Fruit fly (Drosophila melanogaster) whole organism, wandering third instar larva: ENCODE results near the gene CG42729.

Source experiments
- Abd-B ChIP-seq: fragments of >200 bp; optimal IDR thresholded peaks from 2 replicates; lab custom pipeline; 2017; ENCODE audit warnings: missing biosample characterization, missing genetic modification characterization
- CG9705 ChIP-seq: fragments of 200-800 bp; sonication (Bioruptor generic); optimal IDR thresholded peaks from 2 replicates; lab custom pipeline; 2018; ENCODE audit warnings: missing biosample characterization, mild to moderate bottlenecking, missing genetic modification characterization
- CrebA ChIP-seq: fragments of 200-800 bp; sonication (Bioruptor generic); optimal IDR thresholded peaks from 2 replicates; lab custom pipeline; 2016; ENCODE audit warnings: missing biosample characterization, mild to moderate bottlenecking, missing genetic modification characterization, borderline replicate concordance
- Dfd ChIP-seq: fragments of >200 bp; optimal IDR thresholded peaks from 2 replicates; lab custom pipeline; 2017; ENCODE audit warnings: missing biosample characterization, missing genetic modification characterization
- Dif ChIP-seq: fragments of 200-275, 200-300 bp; sonication (Bioruptor generic); optimal IDR thresholded peaks from 2 replicates; lab custom pipeline; 2018; ENCODE audit warnings: missing biosample characterization, missing genetic modification characterization; ENCODE audit not compliant: partially characterized antibody
- HLH106 ChIP-seq: fragments of 200-800 bp; optimal IDR thresholded peaks from 3 replicates; lab custom pipeline; 2019; ENCODE audit warnings: missing biosample characterization, mild to moderate bottlenecking, missing genetic modification characterization, moderate library complexity
- Hr78 ChIP-seq: fragments of >200 bp; optimal IDR thresholded peaks from 2 replicates; lab custom pipeline; 2017; ENCODE audit warnings: missing biosample characterization, missing genetic modification characterization
- Hr83 ChIP-seq: fragments of 200-300 bp; sonication (Bioruptor generic); optimal IDR thresholded peaks from 2 replicates; lab custom pipeline; 2016; ENCODE audit warnings: missing biosample characterization, mild to moderate bottlenecking, missing genetic modification characterization, moderate library complexity; ENCODE audit not compliant: poor library complexity, severe bottlenecking
- Jra ChIP-seq: sonication (Bioruptor generic); optimal IDR thresholded peaks from 2 replicates; lab custom pipeline; 2016; ENCODE audit warnings: missing biosample characterization, missing genetic modification characterization
- OdsH ChIP-seq: fragments of 200-800 bp; sonication (Bioruptor generic); optimal IDR thresholded peaks from 2 replicates; lab custom pipeline; 2016; ENCODE audit warnings: missing biosample characterization, mild to moderate bottlenecking, missing genetic modification characterization
- Rel ChIP-seq, 2 experiments: fragments of 200-800 bp; sonication (Bioruptor generic) in 1 of 2; optimal IDR thresholded peaks; 2 replicates in 1 of 2; 3 replicates in 1 of 2; lab custom pipeline; 2016 to 2019; ENCODE audit warnings: mild to moderate bottlenecking in 2 of 2, missing biosample characterization in 2 of 2, missing genetic modification characterization in 2 of 2, moderate library complexity in 1 of 2
- Sp1 ChIP-seq: fragments of 200-800 bp; sonication (Bioruptor generic); optimal IDR thresholded peaks from 3 replicates; lab custom pipeline; 2019; ENCODE audit warnings: missing biosample characterization, mild to moderate bottlenecking, missing genetic modification characterization, moderate library complexity
- Vsx2 ChIP-seq: fragments of 200-300, 225-300 bp; sonication (Bioruptor generic); optimal IDR thresholded peaks from 2 replicates; lab custom pipeline; 2018; ENCODE audit warnings: missing biosample characterization, missing genetic modification characterization; ENCODE audit not compliant: partially characterized antibody
- br ChIP-seq: fragments of 200-800 bp; sonication (Bioruptor generic); optimal IDR thresholded peaks from 2 replicates; lab custom pipeline; 2016; ENCODE audit warnings: missing biosample characterization, missing genetic modification characterization
- brk ChIP-seq: fragments of 200-800 bp; sonication (Bioruptor generic); optimal IDR thresholded peaks from 2 replicates; lab custom pipeline; 2016; ENCODE audit warnings: missing biosample characterization, mild to moderate bottlenecking, missing genetic modification characterization
- dl ChIP-seq, 2 experiments: fragments of 175-275, 200-275 bp in 1 of 2; fragments of 200-275 bp in 1 of 2; sonication (Bioruptor generic); optimal IDR thresholded peaks; lab custom pipeline; 2018; ENCODE audit warnings: mild to moderate bottlenecking in 2 of 2, missing biosample characterization in 2 of 2, missing genetic modification characterization in 2 of 2, moderate library complexity in 2 of 2; ENCODE audit not compliant: partially characterized antibody in 2 of 2, insufficient read depth in 1 of 2
- dmrt93B ChIP-seq: fragments of 200-800 bp; sonication (Bioruptor generic); optimal IDR thresholded peaks from 2 replicates; lab custom pipeline; 2018; ENCODE audit warnings: missing biosample characterization, mild to moderate bottlenecking, missing genetic modification characterization
- dsf ChIP-seq: sonication (Bioruptor generic); optimal IDR thresholded peaks from 2 replicates; lab custom pipeline; 2016; ENCODE audit warnings: missing biosample characterization, missing genetic modification characterization, borderline replicate concordance
- ey ChIP-seq: fragments of 200-800 bp; sonication (Bioruptor generic); optimal IDR thresholded peaks from 2 replicates; lab custom pipeline; 2016; ENCODE audit warnings: missing biosample characterization, missing genetic modification characterization
- foxo ChIP-seq, 2 experiments: fragments of 200-800 bp; sonication (Bioruptor generic); optimal IDR thresholded peaks; 2 replicates in 1 of 2; 3 replicates in 1 of 2; lab custom pipeline; 2016 to 2017; ENCODE audit warnings: missing biosample characterization in 2 of 2, missing genetic modification characterization in 2 of 2
- fru ChIP-seq: fragments of 200-800 bp; sonication (Bioruptor generic); optimal IDR thresholded peaks from 3 replicates; lab custom pipeline; 2016; ENCODE audit warnings: missing biosample characterization, mild to moderate bottlenecking, missing genetic modification characterization
- h ChIP-seq: fragments of 200-800 bp; sonication (Bioruptor generic); optimal IDR thresholded peaks from 3 replicates; lab custom pipeline; 2016; ENCODE audit warnings: missing biosample characterization, mild to moderate bottlenecking, missing genetic modification characterization
- lola ChIP-seq: fragments of >200 bp; optimal IDR thresholded peaks from 2 replicates; lab custom pipeline; 2017; ENCODE audit warnings: missing biosample characterization, missing genetic modification characterization
- pan ChIP-seq: fragments of >200 bp; optimal IDR thresholded peaks from 2 replicates; lab custom pipeline; 2017
- psq ChIP-seq: fragments of 200-800 bp; sonication (Bioruptor generic); optimal IDR thresholded peaks from 3 replicates; lab custom pipeline; 2017; ENCODE audit warnings: missing biosample characterization, mild to moderate bottlenecking, missing genetic modification characterization, moderate library complexity
- rgr ChIP-seq: fragments of 200-800 bp; sonication (Bioruptor generic); optimal IDR thresholded peaks from 3 replicates; lab custom pipeline; 2016; ENCODE audit warnings: missing biosample characterization, mild to moderate bottlenecking, missing genetic modification characterization
- sage ChIP-seq: fragments of 200-800 bp; sonication (Bioruptor generic); optimal IDR thresholded peaks from 2 replicates; lab custom pipeline; 2016; ENCODE audit warnings: missing biosample characterization, mild to moderate bottlenecking, missing genetic modification characterization
- sv ChIP-seq: fragments of 200-800 bp; sonication (Bioruptor generic); optimal IDR thresholded peaks from 3 replicates; lab custom pipeline; 2016; ENCODE audit warnings: missing biosample characterization, missing genetic modification characterization
- tai ChIP-seq: sonication (Bioruptor generic); optimal IDR thresholded peaks from 2 replicates; lab custom pipeline; 2016; ENCODE audit warnings: missing biosample characterization, missing genetic modification characterization
- usp ChIP-seq: fragments of >200 bp; optimal IDR thresholded peaks from 2 replicates; lab custom pipeline; 2017; ENCODE audit warnings: missing biosample characterization, missing genetic modification characterization

CG42729 gene

DNA sequence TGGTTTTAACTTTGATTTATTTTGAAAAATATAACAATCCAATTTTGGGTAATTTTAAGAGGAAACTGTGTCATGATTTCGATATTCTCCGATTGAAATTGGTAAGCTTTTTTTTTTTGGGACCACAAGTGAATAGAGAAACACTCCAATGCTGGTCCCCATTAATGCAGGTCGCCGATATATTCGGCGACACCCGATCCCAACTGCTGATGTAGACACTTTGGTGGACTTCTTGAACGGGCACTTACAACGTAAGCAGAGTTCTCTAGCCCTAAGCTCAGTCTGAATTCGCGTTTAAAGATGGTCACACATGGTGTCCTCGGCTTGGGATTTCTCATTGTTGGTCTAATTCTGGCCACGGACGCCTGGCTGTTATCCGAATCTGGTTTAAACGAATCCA, 7.0 kb downstream of the CG42729 start, which contains the start of gene yellow-k:
yellow-k (plus strand) TSS at position 301 of the 400 bp plus-strand sequence.
- TF ChIP-seq br (GFP tag; lab: Kevin White, UChicago) = no peak
- TF ChIP-seq lola (GFP tag; lab: Kevin White, UChicago) = no peak
- TF ChIP-seq CG9705 (GFP tag; lab: Kevin White, UChicago) = no peak
- TF ChIP-seq brk = no peak
- TF ChIP-seq rgr (GFP tag; lab: Kevin White, UChicago) = no peak
- TF ChIP-seq Dfd (GFP tag; lab: Kevin White, UChicago) = no peak
- TF ChIP-seq dl (GFP tag; optimal IDR thresholded peaks at IDR 0.05; lab: Kevin White, UChicago; ENCODE audit: insufficient read depth in 1 of 2, partially characterized antibody in 2 of 2) = no peak
- TF ChIP-seq psq (GFP tag; lab: Kevin White, UChicago) = no peak
- TF ChIP-seq Sp1 (GFP tag; lab: Kevin White, UChicago) = no peak
- TF ChIP-seq OdsH (GFP tag; lab: Kevin White, UChicago) = no peak
- TF ChIP-seq h (GFP tag; lab: Kevin White, UChicago) = no peak
- no peak for TF ChIP-seq Vsx2 (GFP tag; lab: Kevin White, UChicago)
- TF ChIP-seq Hr83 = no peak
- no peak for TF ChIP-seq foxo (GFP tag; optimal IDR thresholded peaks at IDR 0.05; lab: Kevin White, UChicago)
- TF ChIP-seq usp (GFP tag; lab: Kevin White, UChicago) = no peak
- no peak for TF ChIP-seq Abd-B (GFP tag; lab: Kevin White, UChicago)

DNA sequence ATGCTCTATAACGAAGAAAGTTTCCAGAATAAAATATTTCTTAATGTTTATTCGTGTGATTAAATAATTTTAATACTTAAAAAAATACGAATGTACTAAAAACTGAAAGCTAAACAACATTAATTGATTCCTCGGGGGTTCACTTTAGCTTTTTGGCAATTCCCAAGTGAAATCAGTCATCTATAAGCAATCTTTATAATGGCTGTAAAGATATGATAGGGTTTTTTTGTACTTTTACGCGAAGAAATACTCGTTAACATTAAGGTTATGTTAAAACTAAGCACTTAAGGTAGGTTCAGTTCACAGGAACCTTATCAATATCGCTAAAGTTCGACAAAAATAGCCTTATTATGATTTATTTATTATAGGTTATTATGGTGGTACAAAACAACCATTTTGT, 7.4 kb downstream of the CG42729 start:
- TF ChIP-seq OdsH (GFP tag; lab: Kevin White, UChicago) = no peak
- no peak for TF ChIP-seq Rel (GFP tag; optimal IDR thresholded peaks at IDR 0.05; lab: Kevin White, UChicago)
- peak; percentile 98 for TF ChIP-seq Rel (tag; optimal IDR thresholded peaks at IDR 0.05; lab: Kevin White, UChicago)

DNA sequence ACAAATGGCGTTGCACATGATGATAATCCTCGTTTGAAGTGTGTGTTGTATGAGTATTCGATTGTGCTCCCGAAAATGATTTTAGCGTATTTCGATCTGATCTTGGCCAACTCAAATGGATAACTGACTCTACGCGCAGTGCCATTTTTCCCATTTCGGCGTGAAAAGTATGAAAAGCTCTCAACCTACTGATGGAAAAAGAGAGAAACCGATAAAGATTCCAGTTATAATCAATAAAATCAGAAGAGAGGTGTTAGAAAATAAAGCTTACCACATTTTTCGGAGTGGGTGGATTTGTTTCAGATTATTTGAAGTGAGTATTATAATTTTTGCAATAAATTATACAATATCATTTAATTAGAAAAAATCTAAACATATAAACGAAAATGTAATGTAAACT, 7.8 kb downstream of the CG42729 start, which contains the start of gene mex1:
mex1 (minus strand) TSS at position 101 of the 400 bp plus-strand sequence.
- TF ChIP-seq ey = no peak
- TF ChIP-seq dmrt93B = no peak
- TF ChIP-seq fru (GFP tag; lab: Kevin White, UChicago) = no peak
- no peak for TF ChIP-seq foxo (GFP tag; optimal IDR thresholded peaks at IDR 0.05; lab: Kevin White, UChicago)
- TF ChIP-seq Vsx2 (GFP tag; lab: Kevin White, UChicago) = no peak
- no peak for TF ChIP-seq Abd-B (GFP tag; lab: Kevin White, UChicago)
- no peak for TF ChIP-seq Hr78 (GFP tag; lab: Kevin White, UChicago)
- TF ChIP-seq pan (lab: Kevin White, UChicago) = no peak
- no peak for TF ChIP-seq Rel (GFP tag; optimal IDR thresholded peaks at IDR 0.05; lab: Kevin White, UChicago)
- TF ChIP-seq Rel (tag; optimal IDR thresholded peaks at IDR 0.05; lab: Kevin White, UChicago) = no peak
- no peak for TF ChIP-seq psq (GFP tag; lab: Kevin White, UChicago)
- no peak for TF ChIP-seq Jra (GFP tag; lab: Kevin White, UChicago)
- TF ChIP-seq usp (GFP tag; lab: Kevin White, UChicago) = no peak
- no peak for TF ChIP-seq dsf (GFP tag; lab: Kevin White, UChicago)
- TF ChIP-seq sv (GFP tag; lab: Kevin White, UChicago) = no peak
- TF ChIP-seq sage = no peak
- TF ChIP-seq Dif (GFP tag; lab: Kevin White, UChicago) = no peak
- no peak for TF ChIP-seq lola (GFP tag; lab: Kevin White, UChicago)
- TF ChIP-seq dl (GFP tag; optimal IDR thresholded peaks at IDR 0.05; lab: Kevin White, UChicago; ENCODE audit: insufficient read depth in 1 of 2, partially characterized antibody in 2 of 2) = no peak
- TF ChIP-seq HLH106 (tag; lab: Kevin White, UChicago) = no peak

DNA sequence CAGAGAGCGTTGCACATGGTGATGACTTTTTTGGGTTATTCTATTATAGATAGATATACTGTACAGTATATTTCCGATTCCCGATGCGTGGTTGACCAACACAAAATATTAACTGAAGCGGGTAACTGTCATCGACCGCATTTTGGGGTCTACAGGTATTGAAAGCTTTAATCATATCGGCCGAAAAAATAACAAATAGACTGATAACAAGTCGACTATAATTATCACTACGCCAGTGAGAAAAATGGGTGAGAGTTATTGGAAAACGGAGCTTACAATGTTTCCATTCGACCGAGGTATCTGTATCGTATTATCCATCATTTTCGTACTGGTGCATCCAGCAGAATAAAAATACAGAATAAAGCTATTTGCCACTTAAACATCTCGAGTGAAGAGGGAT, 9.0 kb downstream of the CG42729 start:
- TF ChIP-seq Dfd (GFP tag; lab: Kevin White, UChicago) (no peak), sage (no peak), lola (GFP tag; lab: Kevin White, UChicago) (no peak), Jra (GFP tag; lab: Kevin White, UChicago) (no peak), tai (GFP tag; lab: Kevin White, UChicago) (no peak), Rel (GFP tag; optimal IDR thresholded peaks at IDR 0.05; lab: Kevin White, UChicago) (no peak), Rel (tag; optimal IDR thresholded peaks at IDR 0.05; lab: Kevin White, UChicago) (peak; percentile 45), br (GFP tag; lab: Kevin White, UChicago) (no peak), psq (GFP tag; lab: Kevin White, UChicago) (no peak), foxo (GFP tag; optimal IDR thresholded peaks at IDR 0.05; lab: Kevin White, UChicago) (no peak)

DNA sequence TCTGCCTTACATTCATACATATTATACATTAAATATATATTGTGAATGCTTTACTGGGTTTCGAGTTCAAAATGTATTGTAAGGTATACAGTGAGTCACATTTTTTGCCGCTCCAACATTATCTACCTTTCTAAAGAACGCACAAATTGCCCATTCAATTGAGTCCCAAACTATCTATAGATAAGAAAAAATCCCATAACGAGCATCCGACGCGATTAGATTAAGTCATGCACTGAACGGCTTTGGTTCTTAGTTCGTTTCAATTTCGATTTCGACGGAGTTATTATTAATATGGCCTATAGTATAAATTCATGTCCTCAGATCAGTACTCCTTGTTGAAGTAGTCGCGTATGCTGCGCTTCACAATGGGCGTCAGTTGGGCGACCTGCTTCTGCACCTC, 9.8 kb downstream of the CG42729 start:
- TF ChIP-seq br (GFP tag; lab: Kevin White, UChicago) = no peak
- TF ChIP-seq Sp1 (GFP tag; lab: Kevin White, UChicago) = no peak
- TF ChIP-seq CrebA = no peak
- TF ChIP-seq Rel (GFP tag; optimal IDR thresholded peaks at IDR 0.05; lab: Kevin White, UChicago) = no peak
- peak; percentile 28 for TF ChIP-seq Rel (tag; optimal IDR thresholded peaks at IDR 0.05; lab: Kevin White, UChicago)
